Worm (Caenorhabditis elegans) whole organism, mixed stage, embryonic: Measurements from ENCODE around the gene gbas-1.

Experiments used
- lin-13 ChIP-seq: fragments of 150-350 bp; optimal IDR thresholded peaks from 2 replicates; lab custom pipeline; 2014; ENCODE audit warnings: missing biosample characterization, missing genetic modification characterization
- lsy-2 ChIP-seq: fragments of 150-350 bp; optimal IDR thresholded peaks from 2 replicates; lab custom pipeline; 2014; ENCODE audit warnings: missing biosample characterization, missing genetic modification characterization
- tbx-8 ChIP-seq: fragments of 200-800 bp; sonication (Bioruptor generic); optimal IDR thresholded peaks from 2 replicates; lab custom pipeline; 2018; ENCODE audit warnings: mild to moderate bottlenecking, missing genetic modification characterization, moderate library complexity, missing compliant biosample characterization

DNA sequence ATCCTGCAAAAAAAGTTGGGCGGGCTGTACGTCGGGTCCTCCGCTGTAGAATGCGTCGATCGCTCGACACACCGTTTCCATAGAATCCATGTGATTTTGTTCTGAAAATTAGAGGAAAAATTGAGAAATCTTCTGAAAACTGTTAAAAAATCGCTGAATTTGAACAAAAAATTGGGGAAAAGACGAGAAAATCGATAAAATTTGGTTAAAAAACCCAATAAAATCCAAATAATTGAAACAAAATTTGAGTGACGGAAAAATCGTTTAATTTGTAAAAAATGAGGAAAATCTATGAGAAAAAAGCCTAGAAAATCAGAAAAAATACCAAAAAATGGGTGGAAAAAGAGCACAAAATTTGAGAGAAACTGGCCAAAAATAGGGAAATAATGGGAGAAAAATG lies 31.4 kb upstream of the gbas-1 start, which contains the start of gene tsr-1:
- TF ChIP-seq lsy-2 (tag; lab: Kevin White, UChicago) (no peak), tbx-8 (GFP tag; lab: Kevin White, UChicago) (no peak), lin-13 (tag; lab: Kevin White, UChicago) (no peak)
